Fruit fly (Drosophila melanogaster): ENCODE data around the gene Sap30.

DNA sequence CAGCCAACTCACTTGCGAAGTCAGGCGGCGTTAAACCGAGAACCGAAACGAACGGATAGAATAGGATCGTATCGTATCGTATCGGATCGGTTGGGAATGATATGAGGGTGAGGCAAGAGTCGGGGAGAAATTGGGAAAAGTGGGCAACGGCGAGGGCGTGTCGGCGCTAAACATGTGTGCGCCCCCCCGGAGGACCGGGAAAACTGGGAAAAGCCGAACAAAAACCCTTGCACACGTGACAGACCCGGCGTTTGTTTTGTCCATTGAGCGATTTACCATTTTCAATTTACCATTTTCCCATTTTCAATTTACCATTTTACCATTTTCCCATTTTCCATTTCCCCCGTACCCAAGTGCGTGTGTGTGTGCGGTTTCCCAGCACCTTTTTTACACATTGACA is 12.0 kb upstream of the Sap30 start:
- no peak for TF ChIP-seq Pif1A (GFP tag; optimal IDR thresholded peaks at IDR 0.05)
- TF ChIP-seq rn (GFP tag; IDR thresholded peaks at IDR 0.05), result no peak
- no peak for TF ChIP-seq CG14655 (GFP tag; optimal IDR thresholded peaks at IDR 0.05)
- no peak for TF ChIP-seq Snoo (tag; optimal IDR thresholded peaks at IDR 0.05)
- no peak for TF ChIP-seq EcR (GFP tag; optimal IDR thresholded peaks at IDR 0.05)
- TF ChIP-seq CG13204 (GFP tag; optimal IDR thresholded peaks at IDR 0.05), result no peak
- TF ChIP-seq fd96Ca (GFP tag; IDR thresholded peaks at IDR 0.05), result no peak
- TF ChIP-seq Ets98B (GFP tag; IDR thresholded peaks at IDR 0.05), result no peak
- no peak for TF ChIP-seq CG8301 (tag; optimal IDR thresholded peaks at IDR 0.05)
- no peak for TF ChIP-seq CG34367 (tag; optimal IDR thresholded peaks at IDR 0.05)

All from whole organism, pupa.